Worm (Caenorhabditis elegans) whole organism, L4 larva: ENCODE data around the gene M163.1.

Experiments used
- F49E8.2 ChIP-seq: sonication (generic microtip); optimal IDR thresholded peaks from 2 replicates; lab custom pipeline; 2016; ENCODE audit warnings: missing compliant biosample characterization, mild to moderate bottlenecking, missing genetic modification characterization, borderline replicate concordance
- ceh-28 ChIP-seq: fragments of 150-350 bp; optimal IDR thresholded peaks from 2 replicates; lab custom pipeline; 2014; ENCODE audit warnings: missing biosample characterization, missing genetic modification reagents, missing genetic modification characterization
- fkh-10 ChIP-seq: fragments of 150-350 bp; optimal IDR thresholded peaks from 2 replicates; lab custom pipeline; 2014; ENCODE audit warnings: missing biosample characterization, missing genetic modification reagents, missing genetic modification characterization
- jun-1 ChIP-seq: fragments of 150-350 bp; optimal IDR thresholded peaks from 2 replicates; lab custom pipeline; 2014; ENCODE audit warnings: missing biosample characterization, missing genetic modification reagents, missing genetic modification characterization
- lin-13 ChIP-seq: fragments of 150-350 bp; optimal IDR thresholded peaks from 2 replicates; lab custom pipeline; 2014; ENCODE audit warnings: missing biosample characterization, missing genetic modification reagents, missing genetic modification characterization
- unc-62 ChIP-seq, 3 experiments: fragments of 150-350 bp in 1 of 3; sonication (generic microtip); optimal IDR thresholded peaks in 2 of 3; peaks in 1 of 3; 1 replicate in 1 of 3; 2 replicates in 2 of 3; lab custom pipeline; 2014 to 2017; ENCODE audit warnings: missing biosample characterization in 3 of 3, missing genetic modification characterization in 3 of 3, missing genetic modification reagents in 3 of 3, missing genotype in 1 of 3

DNA sequence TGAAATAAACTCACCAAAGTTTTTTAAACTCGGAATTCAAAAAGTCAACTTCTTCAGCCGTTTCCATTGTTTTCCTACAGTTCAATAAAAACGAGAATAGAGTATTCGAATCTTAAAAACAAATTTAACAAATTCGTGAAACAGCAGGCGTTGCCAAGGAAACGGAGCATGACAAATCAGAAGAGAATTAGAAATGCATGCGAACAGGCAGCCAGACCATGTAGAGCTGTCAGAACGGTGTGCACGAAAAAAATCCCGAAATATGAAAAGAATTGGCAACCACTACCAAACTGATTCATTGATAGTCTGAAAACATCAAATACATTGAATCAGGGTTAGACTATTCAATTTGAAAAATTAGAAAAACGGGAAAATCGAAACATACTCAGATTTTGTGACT is 38.4 kb upstream of the M163.1 start, which contains the start of gene fbxa-81:
- no peak for TF ChIP-seq fkh-10 (GFP tag; lab: Kevin White, UChicago)
- TF ChIP-seq lin-13 (GFP tag; lab: Kevin White, UChicago) = no peak
- no peak for TF ChIP-seq unc-62 (GFP tag; optimal IDR thresholded peaks at IDR 0.05 in 1 of 2; lab: Kevin White, UChicago)
- TF ChIP-seq unc-62 (tag; optimal IDR thresholded peaks at IDR 0.05; lab: Kevin White, UChicago) = no peak
- no peak for TF ChIP-seq F49E8.2 (tag; lab: Kevin White, UChicago)
- no peak for TF ChIP-seq jun-1 (tag; lab: Kevin White, UChicago)
- no peak for TF ChIP-seq ceh-28 (tag; lab: Kevin White, UChicago)
